Worm (Caenorhabditis elegans) whole organism, L4/young adult: ENCODE measurements around the gene ZK792.12.

ENCODE experiments used
- W03F9.2 ChIP-seq: fragments of 150-350 bp; optimal IDR thresholded peaks from 2 replicates; lab custom pipeline; 2014; ENCODE audit warnings: missing biosample characterization, missing genetic modification characterization
- dao-5 ChIP-seq: sonication (generic microtip); optimal IDR thresholded peaks from 2 replicates; lab custom pipeline; 2016; ENCODE audit warnings: missing genotype, missing genetic modification characterization, moderate library complexity, missing compliant biosample characterization
- him-1 ChIP-seq: sonication (generic microtip); optimal IDR thresholded peaks from 2 replicates; lab custom pipeline; 2016; ENCODE audit warnings: missing genotype, missing genetic modification reagents, missing genetic modification characterization, missing compliant biosample characterization

DNA sequence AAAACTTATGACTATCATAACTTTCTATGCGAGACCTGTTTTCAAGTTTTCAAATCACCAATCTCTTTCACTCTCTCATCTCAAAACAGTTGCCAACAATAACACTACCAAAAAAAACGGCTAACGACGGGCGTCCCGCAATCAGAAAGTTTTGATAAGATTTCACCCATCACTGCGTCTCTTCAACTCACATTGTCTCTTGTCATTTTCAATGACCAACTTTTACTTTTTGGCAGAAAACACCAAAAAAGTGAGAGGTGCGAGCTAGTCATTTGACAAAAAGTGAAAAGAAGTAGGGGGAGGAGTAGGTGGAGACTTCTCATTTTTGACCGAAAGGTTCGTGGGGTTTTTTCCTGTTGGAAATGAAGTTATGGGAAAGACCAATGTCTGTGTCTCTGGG lies 25.1 kb downstream of the ZK792.12 start:
- TF ChIP-seq W03F9.2 (tag; lab: Kevin White, UChicago) (no peak), dao-5 (no peak), him-1 (tag; lab: Kevin White, UChicago) (no peak)
